Worm (Caenorhabditis elegans): ENCODE data around the gene C35D10.1.

Gene C35D10.1

ce11 chrIII:4899728-4900127 lies 20.2 kb downstream of the C35D10.1 start (continued):
- peak; percentile 86 for TF ChIP-seq nhr-10 (tag; optimal IDR thresholded peaks at IDR 0.05)
- peak; percentile 36 for TF ChIP-seq ama-1 (optimal IDR thresholded peaks at IDR 0.05)
- peak; percentile 89 for TF ChIP-seq nhr-77 (tag; optimal IDR thresholded peaks at IDR 0.05)

- TF ChIP-seq nhr-23 (tag; optimal IDR thresholded peaks at IDR 0.05) (no peak), fos-1 (tag; optimal IDR thresholded peaks at IDR 0.05) (peak; percentile 28)
These were observed 20.7 kb downstream of the C35D10.1 start, which contains the start of gene tag-340 for ce11 chrIII:4900260-4900659. tag-340 (plus strand) TSS chrIII:4900508.

ce11 chrIII:4903784-4904183 lies 24.2 kb downstream of the C35D10.1 start, which contains the start of gene kbp-2:
kbp-2 (minus strand) TSS chrIII:4903884.
- TF ChIP-seq mdl-1 (tag; optimal IDR thresholded peaks at IDR 0.05), result no peak
- no peak for TF ChIP-seq blmp-1 (tag; optimal IDR thresholded peaks at IDR 0.05; ENCODE audit: insufficient read depth)

ce11 chrIII:4905405-4905804 lies 25.9 kb downstream of the C35D10.1 start, which contains the start of gene F26F4.8:
F26F4.8 (minus strand) TSS chrIII:4905473.
- no peak for TF ChIP-seq egl-27 (tag; optimal IDR thresholded peaks at IDR 0.05)
- TF ChIP-seq R02D3.7 (tag; optimal IDR thresholded peaks at IDR 0.05), result no peak
- no peak for TF ChIP-seq nhr-237 (tag; optimal IDR thresholded peaks at IDR 0.05)
- TF ChIP-seq Y55F3AM.14 (GFP tag; optimal IDR thresholded peaks at IDR 0.05), result no peak
- no peak for TF ChIP-seq zag-1 (tag; optimal IDR thresholded peaks at IDR 0.05)
- peak; percentile 21 for TF ChIP-seq unc-55 (GFP tag; optimal IDR thresholded peaks at IDR 0.05)
- peak; percentile 55 for TF ChIP-seq C34F6.9 (tag; optimal IDR thresholded peaks at IDR 0.05)
- no peak for TF ChIP-seq elt-3 (tag; optimal IDR thresholded peaks at IDR 0.05)
- peak; percentile 16 for TF ChIP-seq nhr-129 (tag; optimal IDR thresholded peaks at IDR 0.05)
- no peak for TF ChIP-seq sma-9 (GFP tag; optimal IDR thresholded peaks at IDR 0.05)
- TF ChIP-seq sma-9 (tag; optimal IDR thresholded peaks at IDR 0.05), result no peak
- TF ChIP-seq lsy-2 (tag; optimal IDR thresholded peaks at IDR 0.05), result peak in 1 of 2 experiments; percentile 41
- TF ChIP-seq gmeb-1 (tag; optimal IDR thresholded peaks at IDR 0.05), result peak; percentile 17
- TF ChIP-seq fos-1 (tag; optimal IDR thresholded peaks at IDR 0.05), result peak; percentile 36
- peak; percentile 28 for TF ChIP-seq F13H6.1 (tag; optimal IDR thresholded peaks at IDR 0.05)

ce11 chrIII:4906365-4906764 lies 26.8 kb downstream of the C35D10.1 start:
- TF ChIP-seq nhr-77 (tag; optimal IDR thresholded peaks at IDR 0.05) (no peak), sma-3 (GFP tag; optimal IDR thresholded peaks at IDR 0.05) (no peak), gmeb-1 (tag; optimal IDR thresholded peaks at IDR 0.05) (peak; percentile 20), lsy-2 (tag; optimal IDR thresholded peaks at IDR 0.05) (no peak), fos-1 (tag; optimal IDR thresholded peaks at IDR 0.05) (peak; percentile 99)

ce11 chrIII:4906896-4907295 lies 27.4 kb downstream of the C35D10.1 start, which contains the start of gene rom-1:
rom-1 (plus strand) TSS chrIII:4907196.
- TF ChIP-seq nhr-12 (tag; optimal IDR thresholded peaks at IDR 0.05) (no peak), lin-11 (tag; optimal IDR thresholded peaks at IDR 0.05) (no peak), mdl-1 (tag; optimal IDR thresholded peaks at IDR 0.05) (no peak), nhr-6 (tag; optimal IDR thresholded peaks at IDR 0.05) (no peak), nhr-237 (tag; optimal IDR thresholded peaks at IDR 0.05) (no peak), skn-1 (tag; optimal IDR thresholded peaks at IDR 0.05) (no peak), R02D3.7 (tag; optimal IDR thresholded peaks at IDR 0.05) (no peak), lin-39 (tag; optimal IDR thresholded peaks at IDR 0.05) (no peak), dmd-4 (tag; optimal IDR thresholded peaks at IDR 0.05) (no peak), sma-3 (GFP tag; optimal IDR thresholded peaks at IDR 0.05) (no peak), sem-4 (tag; optimal IDR thresholded peaks at IDR 0.05) (no peak), elt-1 (tag; optimal IDR thresholded peaks at IDR 0.05) (no peak), ZK546.5 (tag; optimal IDR thresholded peaks at IDR 0.05) (no peak)

- TF ChIP-seq lin-13 (GFP tag; optimal IDR thresholded peaks at IDR 0.05) (no peak), sma-9 (GFP tag; optimal IDR thresholded peaks at IDR 0.05) (no peak), sma-9 (tag; optimal IDR thresholded peaks at IDR 0.05) (no peak), mab-5 (tag; optimal IDR thresholded peaks at IDR 0.05) (no peak), alr-1 (tag; optimal IDR thresholded peaks at IDR 0.05) (no peak), unc-62 (GFP tag; optimal IDR thresholded peaks at IDR 0.05) (no peak), unc-55 (GFP tag; optimal IDR thresholded peaks at IDR 0.05) (no peak), nhr-129 (tag; optimal IDR thresholded peaks at IDR 0.05) (no peak)
These were observed 30.4 kb downstream of the C35D10.1 start, which contains the start of gene F26F4.12 for ce11 chrIII:4909938-4910337. F26F4.12 (minus strand) TSS chrIII:4910038.

All from whole organism, L2 larva.